Worm (Caenorhabditis elegans): ENCODE measurements around the gene mkk-4.

The mkk-4 gene

ce11 chrX:10027556-10027955 lies at the start of gene mkk-4:
TSS of gene mkk-4 (plus strand) at chrX:10027856.
- no peak for TF ChIP-seq pha-4 (tag; optimal IDR thresholded peaks at IDR 0.05)
- no peak for TF ChIP-seq nhr-179 (tag; optimal IDR thresholded peaks at IDR 0.05)
- TF ChIP-seq ztf-25 (GFP tag; IDR thresholded peaks at IDR 0.05), result no peak
- no peak for TF ChIP-seq bed-1 (GFP tag; IDR thresholded peaks at IDR 0.05)
- no peak for TF ChIP-seq ztf-26 (tag; optimal IDR thresholded peaks at IDR 0.05)
- TF ChIP-seq hmg-1.2 (GFP tag; IDR thresholded peaks at IDR 0.05), result no peak
- no peak for TF ChIP-seq nfyb-1 (GFP tag; IDR thresholded peaks at IDR 0.05)
- TF ChIP-seq repo-1 (tag; optimal IDR thresholded peaks at IDR 0.05), result no peak
- no peak for TF ChIP-seq lin-40 (tag; optimal IDR thresholded peaks at IDR 0.05)
- no peak for TF ChIP-seq dpff-1 (tag; optimal IDR thresholded peaks at IDR 0.05)

ce11 chrX:9981259-9981658 lies 46.4 kb upstream of the mkk-4 start:
- TF ChIP-seq cebp-2 (GFP tag; IDR thresholded peaks at IDR 0.05) (no peak), F37B4.10 (GFP tag; IDR thresholded peaks at IDR 0.05) (no peak), pha-4 (tag; optimal IDR thresholded peaks at IDR 0.05) (no peak), rpc-1 (optimal IDR thresholded peaks at IDR 0.05) (no peak), rpc-1 (tag; optimal IDR thresholded peaks at IDR 0.05) (no peak), lir-1 (GFP tag; conservative IDR thresholded peaks at IDR 0.05) (no peak), K12H6.12 (tag; optimal IDR thresholded peaks at IDR 0.05) (no peak), ceh-27 (GFP tag; optimal IDR thresholded peaks at IDR 0.05) (no peak), nhr-179 (tag; optimal IDR thresholded peaks at IDR 0.05) (no peak)

- TF ChIP-seq nhr-80 (tag; optimal IDR thresholded peaks at IDR 0.05) (peak; percentile 37), C06A6.2 (GFP tag; conservative IDR thresholded peaks at IDR 0.05) (no peak)
Measured at ce11 chrX:9984889-9985404, 42.7 kb upstream of the mkk-4 start, which contains the start of gene F19C6.5. TSS of gene F19C6.5 (minus strand) at chrX:9984939.

- TF ChIP-seq ets-4 (GFP tag; optimal IDR thresholded peaks at IDR 0.05) (no peak), F23B12.7 (tag; optimal IDR thresholded peaks at IDR 0.05; ENCODE audit: insufficient read depth) (no peak), lag-1 (GFP tag; IDR thresholded peaks at IDR 0.05) (no peak), T07F8.4 (tag; optimal IDR thresholded peaks at IDR 0.05) (no peak), T26A5.8 (tag; optimal IDR thresholded peaks at IDR 0.05) (no peak), B0019.2 (GFP tag; conservative IDR thresholded peaks at IDR 0.05) (no peak), madf-6 (GFP tag; IDR thresholded peaks at IDR 0.05) (no peak), attf-6 (GFP tag; IDR thresholded peaks at IDR 0.05) (no peak), egl-18 (GFP tag; IDR thresholded peaks at IDR 0.05) (no peak)
Measured at ce11 chrX:9987166-9987565, 40.5 kb upstream of the mkk-4 start.

ce11 chrX:9988884-9989283 lies 38.8 kb upstream of the mkk-4 start:
- TF ChIP-seq F23B12.7 (tag; optimal IDR thresholded peaks at IDR 0.05; ENCODE audit: insufficient read depth) (no peak), snpc-4 (GFP tag; optimal IDR thresholded peaks at IDR 0.05) (no peak), snpc-4 (tag; optimal IDR thresholded peaks at IDR 0.05) (peak in 2 of 4 experiments; percentile 63 to 71), cebp-1 (GFP tag; IDR thresholded peaks at IDR 0.05) (no peak), cebp-1 (tag; optimal IDR thresholded peaks at IDR 0.05) (no peak)

ce11 chrX:9993100-9993499 lies 34.6 kb upstream of the mkk-4 start:
- TF ChIP-seq ceh-100 (GFP tag; IDR thresholded peaks at IDR 0.05), result no peak
- no peak for TF ChIP-seq ztf-25 (GFP tag; IDR thresholded peaks at IDR 0.05)
- no peak for TF ChIP-seq madf-6 (GFP tag; IDR thresholded peaks at IDR 0.05)
- TF ChIP-seq B0261.1 (tag; optimal IDR thresholded peaks at IDR 0.05), result no peak
- TF ChIP-seq D2030.7 (GFP tag; IDR thresholded peaks at IDR 0.05), result no peak

All from whole organism, young adult.